Fruit fly (Drosophila melanogaster): Measurements from ENCODE around the gene CCKLR-17D3.

- TF ChIP-seq CTCF (optimal IDR thresholded peaks at IDR 0.05) (no peak), CG8478 (optimal IDR thresholded peaks at IDR 0.05) (no peak)
Observed at dm6 chrX:18814944-18815343, 41.1 kb upstream of the CCKLR-17D3 start.
